Worm (Caenorhabditis elegans): Measurements from ENCODE around the gene cox-11.

The cox-11 gene

ce11 chrIV:13240078-13240841 lies 3.9 kb upstream of the cox-11 start, which contains the start of gene rpl-12 (continued):
- peak; percentile 96 for TF ChIP-seq T20F7.1 (GFP tag; optimal IDR thresholded peaks at IDR 0.05)
- peak; percentile 68 for TF ChIP-seq ceh-32 (tag; optimal IDR thresholded peaks at IDR 0.05; ENCODE audit: poor library complexity)
- peak; percentile 97 for TF ChIP-seq Y75B8A.6 (GFP tag; IDR thresholded peaks at IDR 0.05)
- TF ChIP-seq saeg-2 (GFP tag; IDR thresholded peaks at IDR 0.05), result peak; percentile 94
- TF ChIP-seq Y48G9A.11 (GFP tag; IDR thresholded peaks at IDR 0.05), result peak; percentile 87
- TF ChIP-seq nhr-28 (tag; optimal IDR thresholded peaks at IDR 0.05), result peak; percentile 96
- peak; percentile 92 for TF ChIP-seq egl-43 (GFP tag; IDR thresholded peaks at IDR 0.05)
- peak; percentile 96 for TF ChIP-seq D1046.2 (GFP tag; IDR thresholded peaks at IDR 0.05)
- no peak for TF ChIP-seq ceh-62 (tag; optimal IDR thresholded peaks at IDR 0.05)
- peak; percentile 46 for TF ChIP-seq sdz-12 (GFP tag; optimal IDR thresholded peaks at IDR 0.05)
- peak; percentile 88 for TF ChIP-seq mxl-2 (GFP tag; conservative IDR thresholded peaks at IDR 0.05)
- peak; percentile 22 for TF ChIP-seq ceh-82 (tag; optimal IDR thresholded peaks at IDR 0.05)
- peak; percentile 70 for TF ChIP-seq aly-2 (tag; optimal IDR thresholded peaks at IDR 0.05)
- no peak for TF ChIP-seq F26F4.8 (GFP tag; conservative IDR thresholded peaks at IDR 0.05)
- no peak for TF ChIP-seq attf-4 (tag; optimal IDR thresholded peaks at IDR 0.05)
- no peak for TF ChIP-seq tag-97 (GFP tag; IDR thresholded peaks at IDR 0.05)
- TF ChIP-seq nhr-76 (tag; optimal IDR thresholded peaks at IDR 0.05), result peak; percentile 59
- TF ChIP-seq nhr-10 (tag; optimal IDR thresholded peaks at IDR 0.05), result peak; percentile 77
- TF ChIP-seq mep-1 (tag; optimal IDR thresholded peaks at IDR 0.05), result peak; percentile 99
- peak; percentile 23 for TF ChIP-seq gei-8 (GFP tag; optimal IDR thresholded peaks at IDR 0.05)

DNA sequence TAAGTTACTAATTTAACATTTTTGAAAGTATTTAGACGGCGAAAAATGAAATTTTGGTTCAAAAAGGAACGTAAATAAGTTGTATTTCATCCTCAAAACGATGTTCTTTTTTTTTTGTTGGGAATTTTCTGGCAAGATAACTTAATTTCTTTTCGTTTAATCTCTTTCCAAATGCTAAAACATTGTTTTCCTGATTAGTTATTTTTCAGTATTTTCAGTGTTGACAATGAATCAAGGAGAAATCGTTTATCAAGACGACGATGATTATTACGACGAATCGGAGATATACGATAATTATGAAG lies 3.3 kb upstream of the cox-11 start, which contains the start of gene lin-54:
Gene lin-54 (plus strand): TSS at position 203 of the 302 bp plus-strand sequence.
- TF ChIP-seq gei-8 (GFP tag; optimal IDR thresholded peaks at IDR 0.05), result no peak

DNA sequence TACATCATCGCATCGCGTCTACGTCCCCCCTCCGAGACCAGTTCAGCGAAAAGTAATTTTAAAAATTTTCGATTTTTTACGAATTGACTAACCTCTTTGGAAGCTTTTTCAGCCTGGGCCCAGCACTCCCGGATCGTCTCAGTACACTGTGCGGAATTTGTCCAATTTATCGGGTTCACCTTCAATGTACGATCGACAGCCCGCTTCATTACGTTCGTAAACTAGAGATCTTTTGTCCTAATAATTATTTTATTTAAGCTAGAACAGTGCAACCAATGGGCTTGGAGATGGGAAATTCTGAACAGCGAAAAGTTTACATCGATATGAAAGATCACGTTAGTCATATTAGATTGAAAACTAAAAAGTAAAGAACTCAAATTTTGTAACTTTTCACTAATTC lies 2.8 kb upstream of the cox-11 start:
- TF ChIP-seq unc-62 (GFP tag; optimal IDR thresholded peaks at IDR 0.05 in 1 of 2), result peak in 1 of 2 experiments; percentile 63
- TF ChIP-seq unc-62 (tag; optimal IDR thresholded peaks at IDR 0.05), result no peak
- 0 out of 2 replicates have a peak, but pooled peaks have one; percentile 5 for TF ChIP-seq lin-38 (GFP tag; IDR thresholded peaks at IDR 0.05)
- no peak for TF ChIP-seq F10B5.3 (tag; optimal IDR thresholded peaks at IDR 0.05)
- TF ChIP-seq aha-1 (tag), result peak; percentile 72
- TF ChIP-seq Y5F2A.4 (GFP tag; optimal IDR thresholded peaks at IDR 0.05), result no peak

DNA sequence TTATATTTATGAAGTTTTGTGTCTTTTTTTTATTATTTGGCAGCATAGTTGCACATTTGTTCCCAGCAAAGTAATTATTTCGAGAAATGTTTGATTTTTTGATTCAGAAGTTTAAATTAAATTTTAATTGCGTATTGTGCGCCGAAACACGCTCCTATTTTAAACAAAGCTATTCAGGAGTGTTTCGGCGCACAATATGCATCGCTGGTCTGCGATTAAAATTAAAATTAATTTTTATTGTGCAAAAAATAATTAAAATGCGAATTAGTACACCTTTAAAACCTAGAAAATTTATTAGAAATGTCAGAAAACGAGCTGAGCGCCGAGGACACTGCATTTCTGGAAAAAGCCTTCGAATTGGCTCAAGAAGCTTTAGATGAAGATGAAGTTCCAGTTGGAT lies 749 bp upstream of the cox-11 start, which contains the start of gene JC8.4:
Gene JC8.4 (plus strand): TSS at position 301 of the 400 bp plus-strand sequence.
- peak; percentile 50 for TF ChIP-seq lin-38 (GFP tag; IDR thresholded peaks at IDR 0.05)
- TF ChIP-seq madf-5 (GFP tag; IDR thresholded peaks at IDR 0.05), result no peak

DNA sequence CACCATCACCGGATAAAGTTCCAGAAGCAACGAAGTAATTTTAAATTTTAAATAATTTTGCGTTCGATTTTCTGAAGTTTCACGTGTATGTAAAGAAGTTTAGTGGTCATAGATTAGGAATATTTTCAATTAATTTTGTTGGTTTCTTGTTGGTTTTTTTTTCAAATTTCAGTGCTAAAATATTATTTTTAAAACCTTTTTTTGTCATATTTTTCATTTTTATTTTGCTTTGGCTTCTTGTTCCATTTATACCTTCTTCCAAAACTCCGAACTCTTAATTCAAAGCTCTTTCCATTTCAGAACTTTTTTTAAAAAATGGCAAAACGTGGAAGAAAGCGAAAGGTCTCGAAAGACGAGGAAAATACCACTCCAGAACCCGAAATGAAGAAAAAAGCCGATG lies 2.8 kb downstream of the cox-11 start, which contains the start of gene JC8.7:
Gene JC8.7 (plus strand): TSS at position 301 of the 400 bp plus-strand sequence.
- TF ChIP-seq cey-2 (tag; optimal IDR thresholded peaks at IDR 0.05; ENCODE audit: borderline replicate concordance, insufficient read depth), result no peak
- no peak for TF ChIP-seq Y75B8A.6 (GFP tag; IDR thresholded peaks at IDR 0.05)
- no peak for TF ChIP-seq spr-1 (tag; optimal IDR thresholded peaks at IDR 0.05)
- no peak for TF ChIP-seq rbr-2 (tag; optimal IDR thresholded peaks at IDR 0.05)
- TF ChIP-seq aha-1 (tag), result peak; percentile 45

ce11 chrIV:13247780-13248179 lies 3.7 kb downstream of the cox-11 start:
- TF ChIP-seq mes-2 (tag; optimal IDR thresholded peaks at IDR 0.05; ENCODE audit: poor library complexity, severe bottlenecking), result no peak
- 0 out of 2 replicates have a peak, but pooled peaks have one; percentile 29 for TF ChIP-seq lin-38 (GFP tag; IDR thresholded peaks at IDR 0.05)
- TF ChIP-seq hmg-1.1 (GFP tag; IDR thresholded peaks at IDR 0.05), result no peak
- no peak for TF ChIP-seq ztf-11 (tag; optimal IDR thresholded peaks at IDR 0.05)
- no peak for TF ChIP-seq zip-2 (tag; optimal IDR thresholded peaks at IDR 0.05)
- no peak for TF ChIP-seq aly-2 (tag; optimal IDR thresholded peaks at IDR 0.05)
- TF ChIP-seq T20F7.1 (GFP tag; optimal IDR thresholded peaks at IDR 0.05), result no peak
- TF ChIP-seq hlh-11 (tag; optimal IDR thresholded peaks at IDR 0.05), result no peak
- peak; percentile 21 for TF ChIP-seq aha-1 (tag)
- TF ChIP-seq vab-7 (GFP tag; IDR thresholded peaks at IDR 0.05), result no peak
- no peak for TF ChIP-seq lin-29 (GFP tag; IDR thresholded peaks at IDR 0.05)
- TF ChIP-seq ceh-32 (tag; optimal IDR thresholded peaks at IDR 0.05; ENCODE audit: poor library complexity), result no peak
